Worm (Caenorhabditis elegans) whole organism, late embryonic: Measurements from ENCODE around the gene bath-31.

Source experiments
- dve-1 ChIP-seq: sonication (generic microtip); optimal IDR thresholded peaks from 2 replicates; lab custom pipeline; 2017; ENCODE audit warnings: antibody characterized with exemption, mild to moderate bottlenecking, missing genetic modification characterization, missing compliant biosample characterization
- hlh-15 ChIP-seq: sonication (generic microtip); optimal IDR thresholded peaks from 2 replicates; lab custom pipeline; 2016; ENCODE audit warnings: missing genetic modification characterization, missing compliant biosample characterization
- hlh-30 ChIP-seq: sonication (generic microtip); optimal IDR thresholded peaks from 2 replicates; lab custom pipeline; 2017; ENCODE audit warnings: antibody characterized with exemption, missing genetic modification characterization, missing compliant biosample characterization; ENCODE audit not compliant: insufficient read depth
- nfya-1 ChIP-seq: sonication (generic microtip); optimal IDR thresholded peaks from 2 replicates; lab custom pipeline; 2017; ENCODE audit warnings: missing genetic modification characterization, mild to moderate bottlenecking, missing compliant biosample characterization, antibody characterized with exemption, moderate library complexity
- nhr-11 ChIP-seq: fragments of 150-350 bp; optimal IDR thresholded peaks from 2 replicates; lab custom pipeline; 2014; ENCODE audit warnings: missing biosample characterization, missing genetic modification characterization
- pat-9 ChIP-seq: fragments of 200-800 bp; sonication (Bioruptor generic); optimal IDR thresholded peaks from 2 replicates; lab custom pipeline; 2018; ENCODE audit warnings: mild to moderate bottlenecking, missing genetic modification characterization, moderate library complexity, missing compliant biosample characterization
- pha-2 ChIP-seq: sonication (generic microtip); optimal IDR thresholded peaks from 2 replicates; lab custom pipeline; 2017; ENCODE audit warnings: mild to moderate bottlenecking, missing genetic modification characterization, missing compliant biosample characterization
- pha-4 ChIP-seq: fragments of 150-350 bp; optimal IDR thresholded peaks from 2 replicates; lab custom pipeline; 2018; ENCODE audit warnings: missing biosample characterization, missing genetic modification reagents, missing genetic modification characterization
- pqm-1 ChIP-seq: sonication (generic microtip); optimal IDR thresholded peaks from 2 replicates; lab custom pipeline; 2016; ENCODE audit warnings: missing genetic modification characterization, missing compliant biosample characterization
- pros-1 ChIP-seq: fragments of 150-350 bp; optimal IDR thresholded peaks from 2 replicates; lab custom pipeline; 2014; ENCODE audit warnings: missing biosample characterization, missing genetic modification reagents, missing genetic modification characterization
- sox-2 ChIP-seq: fragments of 200-800 bp; sonication (Bioruptor generic); IDR thresholded peaks from 2 replicates; pipeline ENCODE4 v1.3.6; 2022; ENCODE audit warnings: missing genetic modification reagents, missing genetic modification characterization, missing compliant biosample characterization
- ztf-16 ChIP-seq: sonication (generic microtip); optimal IDR thresholded peaks from 2 replicates; lab custom pipeline; 2017; ENCODE audit warnings: missing genetic modification characterization, missing compliant biosample characterization

ce11 chrII:3731723-3732122, at the start of gene bath-31, which contains the start of gene sdz-12:
- no peak for TF ChIP-seq sox-2 (GFP tag; lab: Robert Waterston, UW)
- no peak for TF ChIP-seq pqm-1 (tag; lab: Kevin White, UChicago)
- TF ChIP-seq dve-1 (tag; lab: Kevin White, UChicago), result no peak
- TF ChIP-seq pros-1, result no peak
- no peak for TF ChIP-seq ztf-16 (tag; lab: Kevin White, UChicago)
- TF ChIP-seq nhr-11, result no peak
- no peak for TF ChIP-seq pha-2 (tag; lab: Kevin White, UChicago)
- TF ChIP-seq nfya-1 (tag; lab: Kevin White, UChicago), result no peak
- TF ChIP-seq hlh-30 (tag; lab: Kevin White, UChicago), result no peak
- no peak for TF ChIP-seq pha-4 (tag; lab: Kevin White, UChicago)
- TF ChIP-seq pat-9 (tag; lab: Kevin White, UChicago), result no peak
- no peak for TF ChIP-seq hlh-15
